Fruit fly (Drosophila melanogaster) S2 (cell line): Measurements from ENCODE around the gene js.

Experiments
- CG8478 ChIP-seq: fragments of >200 bp; optimal IDR thresholded peaks from 2 replicates; lab custom pipeline; 2018
- CTCF ChIP-seq, 2 experiments: fragments of >200 bp; optimal IDR thresholded peaks; 2 replicates each; lab custom pipeline; 2018

dm6 chr3R:16337053-16337385 lies 31.1 kb downstream of the js start:
- TF ChIP-seq CG8478 = no peak
- no peak for TF ChIP-seq CTCF (optimal IDR thresholded peaks at IDR 0.05; lab: Kevin White, UChicago)
